Worm (Caenorhabditis elegans) whole organism, early embryonic: ENCODE results near the gene srh-52.

Experiments used
- aly-1 ChIP-seq: sonication (generic microtip); optimal IDR thresholded peaks from 2 replicates; lab custom pipeline; 2016; ENCODE audit warnings: missing genetic modification characterization, missing compliant biosample characterization
- flt-1 ChIP-seq: fragments of 200-800 bp; sonication (Bioruptor generic); IDR thresholded peaks from 2 replicates; pipeline ENCODE4 v1.3.6; 2022; ENCODE audit warnings: missing genetic modification characterization, missing compliant biosample characterization
- pes-1 ChIP-seq: fragments of 200-800 bp; sonication (Bioruptor generic); IDR thresholded peaks from 2 replicates; pipeline ENCODE4 v1.3.6; 2022; ENCODE audit warnings: missing genetic modification reagents, missing genetic modification characterization, missing compliant biosample characterization

DNA sequence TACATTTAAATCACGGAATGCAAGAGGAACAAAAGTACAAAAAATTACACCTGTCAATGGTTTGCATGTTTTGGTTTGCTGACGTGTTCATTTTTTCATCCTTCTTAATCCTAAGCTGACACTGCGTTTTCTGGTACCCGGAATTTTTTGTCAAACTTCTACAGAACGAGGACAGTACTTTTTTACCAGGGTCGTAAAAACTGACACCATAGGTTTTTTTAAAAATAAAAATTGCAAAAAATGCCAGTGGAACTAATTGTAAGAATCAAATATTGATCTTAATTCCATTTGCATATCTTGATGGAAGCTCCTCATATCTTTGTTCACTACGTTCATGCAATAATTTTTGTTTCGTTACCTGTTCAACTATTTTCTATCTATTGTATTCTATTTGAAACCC is 28.7 kb upstream of the srh-52 start, which contains the start of gene srh-258:
- TF ChIP-seq aly-1 (no peak), pes-1 (GFP tag; lab: Robert Waterston, UW) (no peak), flt-1 (no peak)
